Fruit fly (Drosophila melanogaster): ENCODE results near the gene RluA-2.
A peak's percentile ranks its signal among the peaks of the same experiment; 100 is the strongest.

The RluA-2 gene

dm6 chr2L:10428528-10428927, 48.3 kb upstream of the RluA-2 start, which contains the start of gene CG5188 (continued):
- TF ChIP-seq CG2678 (tag; optimal IDR thresholded peaks at IDR 0.05) (peak; percentile 67), sr (GFP tag; IDR thresholded peaks at IDR 0.05) (no peak), Kr (GFP tag; optimal IDR thresholded peaks at IDR 0.05) (no peak), ham (GFP tag; IDR thresholded peaks at IDR 0.05) (no peak), hbn (GFP tag; IDR thresholded peaks at IDR 0.05; ENCODE audit: partially characterized antibody) (no peak), CG42726 (GFP tag; IDR thresholded peaks at IDR 0.05; ENCODE audit: partially characterized antibody) (no peak), bigmax (GFP tag; optimal IDR thresholded peaks at IDR 0.05) (no peak), CG30431 (GFP tag; optimal IDR thresholded peaks at IDR 0.05) (no peak), unc-4 (GFP tag; IDR thresholded peaks at IDR 0.05; ENCODE audit: partially characterized antibody) (0 out of 2 replicates have a peak, but pooled peaks have one; percentile 26), CG11456 (GFP tag; IDR thresholded peaks at IDR 0.05) (no peak), vnd (GFP tag; IDR thresholded peaks at IDR 0.05; ENCODE audit: partially characterized antibody) (no peak), CG9437 (GFP tag; optimal IDR thresholded peaks at IDR 0.05) (peak; percentile 25), scrt (GFP tag; optimal IDR thresholded peaks at IDR 0.05) (no peak), CG13296 (GFP tag; optimal IDR thresholded peaks at IDR 0.05) (peak; percentile 34), gem (tag; optimal IDR thresholded peaks at IDR 0.05) (peak; percentile 74), Dip2 (GFP tag; IDR thresholded peaks at IDR 0.05) (no peak), Hr3 (GFP tag; optimal IDR thresholded peaks at IDR 0.05) (peak; percentile 9), klu (GFP tag; IDR thresholded peaks at IDR 0.05) (no peak), ems (GFP tag; optimal IDR thresholded peaks at IDR 0.05) (no peak), Awh (GFP tag; IDR thresholded peaks at IDR 0.05) (no peak), pzg (GFP tag; optimal IDR thresholded peaks at IDR 0.05) (peak; percentile 40), mam (GFP tag; optimal IDR thresholded peaks at IDR 0.05) (peak; percentile 44), CG4617 (GFP tag; optimal IDR thresholded peaks at IDR 0.05; ENCODE audit: borderline replicate concordance) (peak; percentile 19), sqz (GFP tag; optimal IDR thresholded peaks at IDR 0.05) (no peak), slbo (GFP tag; IDR thresholded peaks at IDR 0.05) (peak; percentile 67), schlank (tag; optimal IDR thresholded peaks at IDR 0.05) (no peak), shn (GFP tag; optimal IDR thresholded peaks at IDR 0.05) (no peak), fd102C (GFP tag; optimal IDR thresholded peaks at IDR 0.05) (no peak), sd (tag; optimal IDR thresholded peaks at IDR 0.05) (peak; percentile 80), bowl (GFP tag; IDR thresholded peaks at IDR 0.05) (no peak), pan (optimal IDR thresholded peaks at IDR 0.05) (no peak), pan (GFP tag; optimal IDR thresholded peaks at IDR 0.05 in 1 of 2, IDR thresholded peaks at IDR 0.05 in 1 of 2) (peak in 1 of 2 experiments; percentile 66), CG17912 (GFP tag; optimal IDR thresholded peaks at IDR 0.05) (no peak), trem (tag; optimal IDR thresholded peaks at IDR 0.05) (peak; percentile 55), sens-2 (GFP tag; IDR thresholded peaks at IDR 0.05) (no peak), HLHmδ (GFP tag; optimal IDR thresholded peaks at IDR 0.05) (no peak), CG8388 (GFP tag; optimal IDR thresholded peaks at IDR 0.05) (peak; percentile 99), CG8281 (tag; optimal IDR thresholded peaks at IDR 0.05) (no peak), rib (GFP tag; IDR thresholded peaks at IDR 0.05) (no peak), amos (GFP tag; IDR thresholded peaks at IDR 0.05; ENCODE audit: partially characterized antibody) (no peak; the same call in 1 of the 2 replicates), CG4820 (GFP tag; optimal IDR thresholded peaks at IDR 0.05) (peak; percentile 31), CG3726 (GFP tag; IDR thresholded peaks at IDR 0.05) (0 out of 3 replicates have a peak, but pooled peaks have one; percentile 35), toy (GFP tag; IDR thresholded peaks at IDR 0.05) (no peak), CG4404 (GFP tag; IDR thresholded peaks at IDR 0.05) (no peak), Trl (optimal IDR thresholded peaks at IDR 0.05) (no peak), Trl (GFP tag; optimal IDR thresholded peaks at IDR 0.05) (no peak), dmrt99B (tag; optimal IDR thresholded peaks at IDR 0.05) (no peak), Sox100B (GFP tag; optimal IDR thresholded peaks at IDR 0.05) (peak; percentile 53), knrl (GFP tag; IDR thresholded peaks at IDR 0.05; ENCODE audit: partially characterized antibody) (peak; percentile 20; the same call in 1 of the 3 replicates), CG14667 (GFP tag; IDR thresholded peaks at IDR 0.05) (no peak), eve (GFP tag; optimal IDR thresholded peaks at IDR 0.05) (no peak), pnt (GFP tag; optimal IDR thresholded peaks at IDR 0.05) (peak; percentile 17)
